Fruit fly (Drosophila melanogaster): ENCODE data around the gene CG2162.
A peak's percentile ranks its signal among the peaks of the same experiment; 100 is the strongest.

Gene CG2162

DNA sequence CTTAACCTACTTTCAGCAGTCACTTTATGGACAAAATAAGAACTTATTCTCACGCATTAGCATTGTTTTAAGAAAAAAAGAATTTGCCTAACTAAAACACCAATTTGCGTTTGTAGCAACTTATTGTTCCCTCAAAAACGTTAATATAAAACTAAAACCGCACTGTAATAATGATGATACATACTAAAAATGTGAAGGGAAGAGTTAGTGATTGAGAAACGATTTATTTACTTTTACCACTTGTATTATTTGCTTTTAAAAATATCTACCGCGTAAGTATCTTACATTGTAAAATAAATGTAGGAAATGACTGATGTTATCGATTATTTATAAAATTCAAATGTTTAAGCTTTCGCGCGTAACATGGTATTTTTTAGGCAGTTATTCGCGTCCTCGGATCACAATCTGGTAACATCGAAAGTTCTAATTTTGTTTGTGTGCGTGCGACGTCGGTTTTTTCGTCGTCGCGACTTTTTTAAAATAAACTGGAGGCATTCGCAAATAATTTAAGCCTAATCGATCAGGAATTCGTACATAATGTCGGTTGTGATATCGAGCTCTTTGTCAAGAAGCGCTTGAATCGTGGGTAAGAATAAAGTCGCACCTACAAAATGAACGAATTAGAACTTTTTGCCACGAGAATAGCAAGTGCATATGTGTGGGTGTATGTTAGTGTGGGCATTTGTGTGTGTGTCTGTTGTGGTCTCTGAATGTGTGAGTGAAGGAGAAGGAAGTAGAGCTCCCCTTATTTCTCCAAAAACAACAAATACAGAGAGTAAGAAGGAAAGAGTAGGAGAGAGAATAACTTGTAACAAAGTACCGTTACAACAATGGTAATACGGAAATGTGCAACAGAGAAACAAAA lies at the start of gene CG2162:
Gene CG2162, plus strand, starts transcription at position 418 of the 865 bp plus-strand sequence.
- TF ChIP-seq Eip93F (GFP tag; optimal IDR thresholded peaks at IDR 0.05), result no peak
- no peak for TF ChIP-seq CG11294 (GFP tag; IDR thresholded peaks at IDR 0.05)
- peak; percentile 2 for TF ChIP-seq CG6808 (GFP tag; optimal IDR thresholded peaks at IDR 0.05)
- peak; percentile 34 for TF ChIP-seq fd85E (GFP tag; optimal IDR thresholded peaks at IDR 0.05)
- peak; percentile 43 for TF ChIP-seq CG6854 (GFP tag; optimal IDR thresholded peaks at IDR 0.05)
- peak; percentile 49 for TF ChIP-seq Sox14 (GFP tag; optimal IDR thresholded peaks at IDR 0.05)
- TF ChIP-seq Ets96B (tag; optimal IDR thresholded peaks at IDR 0.05), result peak; percentile 7
- TF ChIP-seq CG3919 (GFP tag; optimal IDR thresholded peaks at IDR 0.05), result peak; percentile 31
- TF ChIP-seq svp (GFP tag), result no peak
- peak; percentile 55 for TF ChIP-seq Eip78C (GFP tag)
- peak; percentile 35 for TF ChIP-seq vri (GFP tag; optimal IDR thresholded peaks at IDR 0.05)
- no peak for TF ChIP-seq OdsH (GFP tag; optimal IDR thresholded peaks at IDR 0.05)
- peak; percentile 81 for TF ChIP-seq dsx (GFP tag; optimal IDR thresholded peaks at IDR 0.05; ENCODE audit: poor library complexity, severe bottlenecking)
- TF ChIP-seq fkh (GFP tag; optimal IDR thresholded peaks at IDR 0.05), result peak; percentile 50
- peak; percentile 23 to 42 for TF ChIP-seq ss (GFP tag; optimal IDR thresholded peaks at IDR 0.05)

DNA sequence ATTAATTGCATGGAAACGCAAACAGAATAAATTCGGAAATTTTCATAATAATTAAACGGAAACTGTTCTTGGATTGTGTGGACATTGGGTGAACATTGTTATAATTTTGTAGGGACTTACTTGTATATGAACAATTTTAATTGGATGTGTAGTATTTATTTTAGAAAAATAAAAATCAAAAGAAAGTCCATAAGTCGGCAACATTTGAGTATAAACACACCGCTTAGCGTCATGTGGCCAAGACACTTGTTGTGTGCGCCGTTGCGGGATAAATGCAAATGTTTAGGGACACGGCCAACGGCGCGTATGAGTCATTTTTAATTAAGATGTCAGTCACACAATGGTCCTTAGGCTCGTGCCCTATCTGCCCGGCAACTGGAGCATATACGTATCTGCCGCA lies 48.7 kb upstream of the CG2162 start:
- TF ChIP-seq CG10669 (GFP tag; optimal IDR thresholded peaks at IDR 0.05) (no peak), CG11902 (GFP tag; optimal IDR thresholded peaks at IDR 0.05) (no peak)

DNA sequence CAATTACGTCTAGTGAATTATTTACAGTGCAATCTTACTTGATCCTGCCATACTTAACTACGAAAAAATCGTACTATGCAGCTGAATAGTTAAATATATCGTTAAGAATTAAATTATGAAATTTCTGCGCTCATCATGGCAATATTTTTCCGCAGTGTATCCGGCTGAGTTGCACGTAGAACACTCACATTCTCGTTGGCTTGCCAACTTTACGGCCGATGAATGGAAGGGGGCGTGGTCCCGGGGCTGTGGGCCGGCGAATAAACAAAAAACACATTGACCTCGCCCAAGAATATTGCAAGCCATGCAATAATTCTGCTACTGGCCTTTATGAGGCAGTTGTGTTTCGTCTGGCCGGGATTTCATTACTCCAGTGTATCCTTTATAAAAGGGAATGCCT lies 47.2 kb upstream of the CG2162 start:
- TF ChIP-seq dac (GFP tag; optimal IDR thresholded peaks at IDR 0.05) (no peak), svp (GFP tag) (peak; percentile 33), topi (GFP tag; optimal IDR thresholded peaks at IDR 0.05) (no peak)

DNA sequence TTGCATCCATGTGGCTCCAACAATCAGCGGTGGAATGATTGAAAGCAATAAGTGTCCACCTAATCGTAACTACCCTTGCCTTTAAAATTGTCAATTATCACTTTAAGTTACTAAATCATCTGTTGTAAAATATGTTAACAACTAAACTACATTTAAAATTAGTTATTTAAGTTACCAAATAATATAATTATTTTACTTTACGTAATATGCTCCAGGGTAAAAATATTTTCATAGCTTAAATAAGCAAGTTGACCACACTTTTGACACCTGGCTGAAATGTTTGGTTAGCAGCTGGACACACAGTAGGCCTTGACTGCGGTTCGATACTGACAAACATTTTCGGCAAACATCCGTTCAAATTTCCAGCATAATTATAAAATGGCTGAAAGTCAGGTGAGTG lies 40.1 kb upstream of the CG2162 start, which contains the start of gene CG2113:
Gene CG2113, plus strand, starts transcription at position 301 of the 400 bp plus-strand sequence.
- TF ChIP-seq Met (GFP tag; optimal IDR thresholded peaks at IDR 0.05) (no peak), Smox (GFP tag; optimal IDR thresholded peaks at IDR 0.05) (no peak), OdsH (GFP tag; optimal IDR thresholded peaks at IDR 0.05) (no peak), Blimp-1 (GFP tag; optimal IDR thresholded peaks at IDR 0.05) (no peak), CG1621 (tag; optimal IDR thresholded peaks at IDR 0.05) (no peak), fkh (GFP tag; optimal IDR thresholded peaks at IDR 0.05) (no peak), Ets96B (tag; optimal IDR thresholded peaks at IDR 0.05) (no peak), Eip93F (GFP tag; optimal IDR thresholded peaks at IDR 0.05) (no peak), spab (GFP tag; optimal IDR thresholded peaks at IDR 0.05) (no peak), CG3032 (tag; optimal IDR thresholded peaks at IDR 0.05) (no peak), Sox15 (GFP tag; optimal IDR thresholded peaks at IDR 0.05) (no peak), CG10669 (GFP tag; optimal IDR thresholded peaks at IDR 0.05) (no peak), CG8632 (GFP tag; optimal IDR thresholded peaks at IDR 0.05) (no peak), dsx (GFP tag; optimal IDR thresholded peaks at IDR 0.05; ENCODE audit: poor library complexity, severe bottlenecking) (no peak), pdm3 (GFP tag; optimal IDR thresholded peaks at IDR 0.05) (no peak), CG34406 (GFP tag; optimal IDR thresholded peaks at IDR 0.05) (no peak), esn (GFP tag; optimal IDR thresholded peaks at IDR 0.05) (no peak), CG31627 (GFP tag; optimal IDR thresholded peaks at IDR 0.05) (no peak), lz (GFP tag; optimal IDR thresholded peaks at IDR 0.05) (no peak), CG7368 (GFP tag; optimal IDR thresholded peaks at IDR 0.05) (no peak)

Measured in whole organism, prepupa.